Worm (Caenorhabditis elegans) whole organism, late embryonic: Measurements from ENCODE around the gene ipla-3.

Experiments
- C08G9.2 ChIP-seq: sonication (generic microtip); optimal IDR thresholded peaks from 2 replicates; lab custom pipeline; 2016; ENCODE audit warnings: mild to moderate bottlenecking, missing genetic modification characterization, moderate library complexity, missing compliant biosample characterization
- C38D4.7 ChIP-seq: fragments of 200-800 bp; sonication (Bioruptor generic); optimal IDR thresholded peaks from 2 replicates; lab custom pipeline; 2018; ENCODE audit warnings: mild to moderate bottlenecking, missing genetic modification characterization, moderate library complexity, missing compliant biosample characterization
- K09A11.1 ChIP-seq: sonication (generic microtip); optimal IDR thresholded peaks from 2 replicates; lab custom pipeline; 2017; ENCODE audit warnings: antibody characterized with exemption, mild to moderate bottlenecking, missing genetic modification characterization, missing compliant biosample characterization; ENCODE audit not compliant: insufficient read depth
- Y22D7AL.16 ChIP-seq: sonication (generic microtip); optimal IDR thresholded peaks from 2 replicates; lab custom pipeline; 2016; ENCODE audit warnings: missing genetic modification characterization, missing compliant biosample characterization
- ahr-1 ChIP-seq: sonication (generic microtip); optimal IDR thresholded peaks from 2 replicates; lab custom pipeline; 2016; ENCODE audit warnings: missing genetic modification characterization, missing compliant biosample characterization
- ama-1 ChIP-seq: fragments of 150-350 bp; optimal IDR thresholded peaks from 2 replicates; lab custom pipeline; 2014
- ceh-14 ChIP-seq: sonication (generic microtip); optimal IDR thresholded peaks from 2 replicates; lab custom pipeline; 2016; ENCODE audit warnings: missing genotype, missing genetic modification characterization, missing compliant biosample characterization
- ceh-18 ChIP-seq: sonication (generic microtip); optimal IDR thresholded peaks from 2 replicates; lab custom pipeline; 2016; ENCODE audit warnings: missing genetic modification characterization, missing compliant biosample characterization
- ceh-19 ChIP-seq: fragments of 200-800 bp; sonication (Bioruptor generic); optimal IDR thresholded peaks from 2 replicates; lab custom pipeline; 2018; ENCODE audit warnings: mild to moderate bottlenecking, missing genetic modification characterization, missing compliant biosample characterization
- ceh-24 ChIP-seq: sonication (generic microtip); optimal IDR thresholded peaks from 2 replicates; lab custom pipeline; 2016; ENCODE audit warnings: mild to moderate bottlenecking, missing genetic modification characterization, missing compliant biosample characterization
- ceh-30 ChIP-seq: fragments of 150-350 bp; optimal IDR thresholded peaks from 2 replicates; lab custom pipeline; 2014; ENCODE audit warnings: missing biosample characterization, missing genetic modification characterization
- ceh-45 ChIP-seq: fragments of 200-800 bp; sonication (Bioruptor generic); IDR thresholded peaks from 2 replicates; pipeline ENCODE4 v1.3.6; 2022; ENCODE audit warnings: missing genetic modification reagents, missing genetic modification characterization, missing compliant biosample characterization
- dmd-4 ChIP-seq: sonication (generic microtip); optimal IDR thresholded peaks from 2 replicates; lab custom pipeline; 2016; ENCODE audit warnings: borderline replicate concordance, missing genetic modification characterization, missing compliant biosample characterization
- dve-1 ChIP-seq: sonication (generic microtip); optimal IDR thresholded peaks from 2 replicates; lab custom pipeline; 2017; ENCODE audit warnings: antibody characterized with exemption, mild to moderate bottlenecking, missing genetic modification characterization, missing compliant biosample characterization
- elt-2 ChIP-seq: sonication (generic microtip); optimal IDR thresholded peaks from 2 replicates; lab custom pipeline; 2016; ENCODE audit warnings: missing genetic modification reagents, missing genetic modification characterization, missing compliant biosample characterization
- fax-1 ChIP-seq: sonication (generic microtip); optimal IDR thresholded peaks from 2 replicates; lab custom pipeline; 2016; ENCODE audit warnings: missing genotype, missing genetic modification characterization, missing compliant biosample characterization
- fkh-10 ChIP-seq: fragments of 150-350 bp; optimal IDR thresholded peaks from 2 replicates; lab custom pipeline; 2014; ENCODE audit warnings: missing biosample characterization, missing genetic modification reagents, missing genetic modification characterization
- fkh-6 ChIP-seq: sonication (generic microtip); optimal IDR thresholded peaks from 2 replicates; lab custom pipeline; 2016; ENCODE audit warnings: missing genetic modification characterization, missing compliant biosample characterization
- gmeb-2 ChIP-seq: sonication (generic microtip); optimal IDR thresholded peaks from 2 replicates; lab custom pipeline; 2016; ENCODE audit warnings: missing genetic modification characterization, inconsistent platforms, missing compliant biosample characterization
- hlh-8 ChIP-seq: sonication (generic microtip); optimal IDR thresholded peaks from 2 replicates; lab custom pipeline; 2016; ENCODE audit warnings: missing genotype, missing genetic modification characterization, missing compliant biosample characterization
- lin-11 ChIP-seq: fragments of 200-800 bp; sonication (Bioruptor generic); optimal IDR thresholded peaks from 2 replicates; lab custom pipeline; 2018; ENCODE audit warnings: mild to moderate bottlenecking, missing genetic modification characterization, missing compliant biosample characterization
- madf-2 ChIP-seq: sonication (generic microtip); optimal IDR thresholded peaks from 2 replicates; lab custom pipeline; 2017; ENCODE audit warnings: missing genetic modification characterization, missing compliant biosample characterization
- nfya-1 ChIP-seq: sonication (generic microtip); optimal IDR thresholded peaks from 2 replicates; lab custom pipeline; 2017; ENCODE audit warnings: missing genetic modification characterization, mild to moderate bottlenecking, missing compliant biosample characterization, antibody characterized with exemption, moderate library complexity
- nhr-11 ChIP-seq: fragments of 150-350 bp; optimal IDR thresholded peaks from 2 replicates; lab custom pipeline; 2014; ENCODE audit warnings: missing biosample characterization, missing genetic modification characterization
- odd-2 ChIP-seq: sonication (generic microtip); optimal IDR thresholded peaks from 2 replicates; lab custom pipeline; 2017; ENCODE audit warnings: antibody characterized with exemption, mild to moderate bottlenecking, missing genetic modification characterization, missing compliant biosample characterization
- pax-1 ChIP-seq: fragments of 150-350 bp; optimal IDR thresholded peaks from 2 replicates; lab custom pipeline; 2014; ENCODE audit warnings: missing biosample characterization, missing genetic modification characterization
- pha-2 ChIP-seq: sonication (generic microtip); optimal IDR thresholded peaks from 2 replicates; lab custom pipeline; 2017; ENCODE audit warnings: mild to moderate bottlenecking, missing genetic modification characterization, missing compliant biosample characterization
- ref-2 ChIP-seq: sonication (generic microtip); optimal IDR thresholded peaks from 2 replicates; lab custom pipeline; 2016; ENCODE audit warnings: missing genetic modification characterization, missing compliant biosample characterization
- sdc-2 ChIP-seq: sonication (generic microtip); optimal IDR thresholded peaks from 2 replicates; lab custom pipeline; 2016; ENCODE audit warnings: missing genotype, missing genetic modification characterization, missing compliant biosample characterization
- tbx-2 ChIP-seq: sonication (generic microtip); optimal IDR thresholded peaks from 2 replicates; lab custom pipeline; 2016; ENCODE audit warnings: missing genetic modification characterization, missing compliant biosample characterization
- ttx-3 ChIP-seq: sonication (generic microtip); optimal IDR thresholded peaks from 2 replicates; lab custom pipeline; 2016; ENCODE audit warnings: missing genetic modification reagents, missing genetic modification characterization, missing compliant biosample characterization
- unc-3 ChIP-seq, 2 experiments: fragments of 200-800 bp in 1 of 2; sonication (Bioruptor generic) in 1 of 2; sonication (generic microtip) in 1 of 2; conservative IDR thresholded peaks in 1 of 2; optimal IDR thresholded peaks in 1 of 2; 2 replicates each; pipeline versions ENCODE4 v1.3.6 to Lab custom; 2016 to 2022; ENCODE audit warnings: missing compliant biosample characterization in 2 of 2, missing genetic modification characterization in 2 of 2, missing genetic modification reagents in 1 of 2
- ztf-16 ChIP-seq: sonication (generic microtip); optimal IDR thresholded peaks from 2 replicates; lab custom pipeline; 2017; ENCODE audit warnings: missing genetic modification characterization, missing compliant biosample characterization

The ipla-3 gene

DNA sequence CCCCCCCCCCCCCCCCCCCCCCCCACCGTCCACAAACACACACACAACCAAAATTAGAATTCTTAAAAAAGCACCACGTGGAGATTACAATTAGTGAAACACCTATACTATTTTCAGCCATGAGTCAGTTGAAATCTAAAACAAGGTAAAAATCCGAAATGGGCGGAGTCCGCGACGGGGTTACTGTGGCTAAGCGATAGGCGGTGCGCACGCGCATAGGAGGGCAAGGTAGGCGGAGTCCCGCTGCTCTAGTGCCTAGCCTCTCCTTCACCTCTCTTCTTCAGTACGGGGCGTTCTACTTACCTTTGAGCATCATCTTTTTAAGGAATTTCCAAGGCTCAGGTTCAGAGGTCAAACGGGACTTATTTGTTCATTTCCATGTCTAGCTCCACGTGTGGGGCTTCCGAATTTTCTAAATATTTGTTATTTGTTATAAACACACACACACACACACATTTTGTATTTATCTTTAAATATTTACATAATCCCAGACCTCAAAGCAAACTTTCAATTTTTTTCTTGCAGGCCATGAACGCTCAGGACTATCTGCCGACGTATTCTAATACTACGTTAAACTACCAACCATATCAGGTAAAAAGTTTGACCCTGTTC is 27.4 kb upstream of the ipla-3 start:
- peak; percentile 53 for TF ChIP-seq pha-2 (tag; lab: Kevin White, UChicago)
- no peak for TF ChIP-seq madf-2 (tag; lab: Kevin White, UChicago)
- peak; percentile 41 for TF ChIP-seq nfya-1 (tag; lab: Kevin White, UChicago)
- peak; percentile 38; the same call in 1 of the 2 replicates for TF ChIP-seq ceh-45 (GFP tag; lab: Robert Waterston, UW)

DNA sequence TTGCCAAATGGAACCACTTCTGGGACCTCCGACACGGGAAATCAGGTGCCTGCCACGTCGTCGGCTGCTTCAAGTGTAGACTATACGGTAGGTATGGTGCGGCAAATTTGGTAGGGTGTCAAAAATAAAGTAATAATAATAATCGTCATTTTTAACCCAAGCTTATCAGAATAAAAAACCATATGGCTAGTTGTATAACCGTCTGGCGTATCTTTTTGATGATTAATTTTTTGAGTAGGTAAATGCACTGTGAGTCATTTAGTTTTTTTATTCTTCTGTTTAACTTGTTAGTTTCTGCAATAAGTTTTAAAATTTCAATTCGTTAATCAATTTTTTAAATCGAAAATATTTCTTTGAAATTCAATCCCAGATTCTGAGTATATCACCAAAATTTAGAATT is 26.4 kb upstream of the ipla-3 start:
- TF ChIP-seq ceh-19 (GFP tag; lab: Kevin White, UChicago) (no peak), ref-2 (tag; lab: Kevin White, UChicago) (no peak), ceh-14 (tag; lab: Kevin White, UChicago) (no peak), elt-2 (no peak), fax-1 (tag; lab: Kevin White, UChicago) (no peak), dmd-4 (tag; lab: Kevin White, UChicago) (no peak), nhr-11 (tag; lab: Kevin White, UChicago) (no peak), pax-1 (tag; lab: Kevin White, UChicago) (no peak), hlh-8 (no peak), ttx-3 (no peak), ceh-30 (no peak), ceh-24 (tag; lab: Kevin White, UChicago) (no peak), fkh-10 (GFP tag; lab: Kevin White, UChicago) (no peak), odd-2 (tag; lab: Kevin White, UChicago) (no peak), unc-3 (GFP tag; conservative IDR thresholded peaks at IDR 0.05; lab: Robert Waterston, UW) (no peak), unc-3 (tag; optimal IDR thresholded peaks at IDR 0.05; lab: Kevin White, UChicago) (no peak), lin-11 (tag; lab: Kevin White, UChicago) (no peak), madf-2 (tag; lab: Kevin White, UChicago) (no peak), ahr-1 (tag; lab: Kevin White, UChicago) (no peak), ceh-18 (tag; lab: Kevin White, UChicago) (no peak)

DNA sequence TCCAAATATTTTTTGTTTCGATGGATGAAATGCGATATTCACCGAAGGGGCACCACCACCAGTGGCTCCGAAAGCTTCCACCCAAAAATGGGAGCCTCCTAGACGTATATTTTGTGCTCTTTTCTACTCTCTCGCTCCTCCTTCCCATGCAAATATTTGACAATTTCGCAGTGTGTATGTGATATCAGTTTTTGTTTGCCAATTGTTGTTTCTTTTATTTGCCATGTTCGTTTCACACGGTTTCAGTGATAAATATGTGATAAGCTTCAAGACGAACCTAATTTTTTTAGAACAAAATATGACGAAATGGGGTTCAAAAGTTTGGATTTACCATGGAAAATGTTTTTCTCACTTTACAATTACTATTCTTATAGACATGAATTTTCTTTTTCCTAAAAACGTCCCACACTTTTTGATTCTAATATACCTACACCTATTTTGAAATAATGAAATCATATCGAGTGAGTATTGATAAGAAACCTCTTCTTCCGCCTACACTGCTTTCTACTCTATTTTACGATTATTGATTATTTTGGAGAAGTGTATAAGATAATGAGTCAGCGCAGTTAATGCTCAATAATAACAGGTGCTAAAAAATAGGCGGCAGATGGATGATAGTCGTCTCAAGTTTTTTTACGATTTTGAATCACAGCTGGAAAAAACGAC is 24.9 kb upstream of the ipla-3 start:
- TF ChIP-seq elt-2: no peak
- TF ChIP-seq sdc-2 (tag; lab: Kevin White, UChicago): no peak
- no peak for TF ChIP-seq ama-1 (lab: Kevin White, UChicago)
- no peak for TF ChIP-seq ztf-16
- no peak for TF ChIP-seq K09A11.1
- no peak for TF ChIP-seq fkh-6
- TF ChIP-seq C08G9.2: no peak
- no peak for TF ChIP-seq ahr-1 (tag; lab: Kevin White, UChicago)
- no peak for TF ChIP-seq dve-1 (tag; lab: Kevin White, UChicago)
- TF ChIP-seq Y22D7AL.16 (tag; lab: Kevin White, UChicago): no peak
- TF ChIP-seq gmeb-2 (tag; lab: Kevin White, UChicago): no peak
- no peak for TF ChIP-seq ceh-24 (tag; lab: Kevin White, UChicago)
- no peak for TF ChIP-seq C38D4.7
- TF ChIP-seq, all 69 proteins: peak for 0

DNA sequence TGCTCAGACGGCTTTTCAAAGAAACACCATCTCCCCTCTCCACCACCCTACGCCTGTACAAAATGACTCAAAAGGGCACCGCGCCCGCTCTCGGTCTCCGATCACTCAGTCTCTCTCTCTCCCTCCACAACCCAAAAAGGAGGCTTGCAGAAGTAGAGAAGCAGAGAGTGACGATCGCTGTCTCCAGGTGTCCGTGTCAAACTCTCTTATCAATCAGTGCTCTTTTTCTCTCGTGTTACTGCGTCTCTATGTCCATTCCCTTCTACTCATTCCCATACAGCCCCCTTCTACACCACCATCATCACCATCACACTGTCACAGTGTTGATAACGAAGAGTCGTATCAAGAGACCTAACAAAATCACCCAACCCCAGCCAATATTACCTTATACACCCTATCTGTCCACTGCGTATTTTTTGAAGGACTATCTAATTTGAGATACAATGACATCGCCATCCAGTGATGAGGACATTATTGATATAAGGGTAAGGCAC is 23.6 kb upstream of the ipla-3 start, which contains the start of gene pha-4:
pha-4 (plus strand) TSS at position 444 of the 494 bp plus-strand sequence.
- TF ChIP-seq ceh-18 (tag; lab: Kevin White, UChicago) (peak; percentile 9), tbx-2 (peak; percentile 9), elt-2 (peak; percentile 82), ref-2 (tag; lab: Kevin White, UChicago) (no peak)
